Worm (Caenorhabditis elegans) whole organism, L4 larva: Measurements from ENCODE around the gene C24G6.8.
A peak's percentile ranks its signal among the peaks of the same experiment; 100 is the strongest.

Source experiments
- F37D6.2 ChIP-seq: sonication (generic microtip); optimal IDR thresholded peaks from 2 replicates; lab custom pipeline; 2016; ENCODE audit warnings: mild to moderate bottlenecking, missing genetic modification characterization, missing compliant biosample characterization
- T26A8.4 ChIP-seq: fragments of 200-800 bp; sonication (Bioruptor generic); IDR thresholded peaks from 2 replicates; pipeline ENCODE4 v1.3.6; 2022; ENCODE audit warnings: missing genetic modification characterization, missing compliant biosample characterization
- Y48G9A.11 ChIP-seq: fragments of 200-800 bp; sonication (Bioruptor generic); IDR thresholded peaks from 2 replicates; pipeline ENCODE4 v1.3.6; 2022; ENCODE audit warnings: missing genetic modification reagents, missing genetic modification characterization, missing compliant biosample characterization
- ceh-20 ChIP-seq: fragments of 200-800 bp; sonication (Bioruptor generic); IDR thresholded peaks from 2 replicates; pipeline ENCODE4 v1.3.6; 2022; ENCODE audit warnings: missing genetic modification reagents, missing genetic modification characterization, missing compliant biosample characterization
- ceh-62 ChIP-seq: sonication (generic microtip); optimal IDR thresholded peaks from 2 replicates; lab custom pipeline; 2017; ENCODE audit warnings: missing biosample characterization, missing genetic modification characterization
- ces-1 ChIP-seq: fragments of 150-350 bp; sonication (generic microtip); optimal IDR thresholded peaks from 4 replicates; lab custom pipeline; 2014; ENCODE audit warnings: missing biosample characterization, missing genetic modification reagents, missing genetic modification characterization
- daf-16 ChIP-seq, 3 experiments: sonication (generic microtip); optimal IDR thresholded peaks; 2 replicates each; lab custom pipeline; 2016 to 2017; ENCODE audit warnings: missing genetic modification characterization in 3 of 3, missing genetic modification reagents in 3 of 3, mild to moderate bottlenecking in 2 of 3, missing compliant biosample characterization in 2 of 3, missing biosample characterization in 1 of 3, moderate library complexity in 1 of 3
- daf-19 ChIP-seq: fragments of 200-800 bp; sonication (Bioruptor generic); conservative IDR thresholded peaks from 2 replicates; pipeline ENCODE4 v1.3.6; 2022; ENCODE audit warnings: missing genetic modification characterization, missing compliant biosample characterization
- daf-8 ChIP-seq: fragments of 200-800 bp; sonication (Bioruptor generic); IDR thresholded peaks from 2 replicates; pipeline ENCODE4 v1.3.6; 2022; ENCODE audit warnings: missing genetic modification characterization, missing compliant biosample characterization
- duxl-1 ChIP-seq: sonication (generic microtip); optimal IDR thresholded peaks from 2 replicates; lab custom pipeline; 2016; ENCODE audit warnings: mild to moderate bottlenecking, missing genetic modification characterization, moderate library complexity, missing compliant biosample characterization; ENCODE audit not compliant: poor library complexity
- egl-27 ChIP-seq: sonication (generic microtip); optimal IDR thresholded peaks from 3 replicates; lab custom pipeline; 2017; ENCODE audit warnings: missing biosample characterization, missing genetic modification reagents, missing genetic modification characterization
- egl-43 ChIP-seq: fragments of 200-800 bp; sonication (Bioruptor generic); IDR thresholded peaks from 2 replicates; pipeline ENCODE4 v1.3.6; 2022; ENCODE audit warnings: missing genetic modification reagents, missing genetic modification characterization, missing compliant biosample characterization
- fkh-10 ChIP-seq: fragments of 150-350 bp; optimal IDR thresholded peaks from 2 replicates; lab custom pipeline; 2014; ENCODE audit warnings: missing biosample characterization, missing genetic modification reagents, missing genetic modification characterization
- hif-1 ChIP-seq, 2 experiments: sonication (generic microtip); optimal IDR thresholded peaks; 2 replicates each; lab custom pipeline; 2016 to 2017; ENCODE audit warnings: missing compliant biosample characterization in 2 of 2, missing genetic modification characterization in 2 of 2, missing genetic modification reagents in 2 of 2, missing genotype in 2 of 2, mild to moderate bottlenecking in 1 of 2
- hmg-1.1 ChIP-seq: fragments of 200-800 bp; sonication (Bioruptor generic); IDR thresholded peaks from 2 replicates; pipeline ENCODE4 v1.3.6; 2022; ENCODE audit warnings: missing genetic modification reagents, missing genetic modification characterization, missing compliant biosample characterization
- lin-1 ChIP-seq: fragments of 200-800 bp; sonication (Bioruptor generic); IDR thresholded peaks from 2 replicates; pipeline ENCODE4 v1.3.6; 2022; ENCODE audit warnings: missing genetic modification reagents, missing genetic modification characterization, missing compliant biosample characterization
- lin-15B ChIP-seq: fragments of 150-350 bp; sonication (generic microtip); optimal IDR thresholded peaks from 3 replicates; lab custom pipeline; 2014; ENCODE audit warnings: missing biosample characterization, missing genetic modification characterization
- lsy-2 ChIP-seq, 2 experiments: fragments of 150-350 bp in 1 of 2; sonication (generic microtip) in 1 of 2; optimal IDR thresholded peaks; 2 replicates each; lab custom pipeline; 2014 to 2017; ENCODE audit warnings: missing biosample characterization in 2 of 2, missing genetic modification characterization in 2 of 2
- madf-9 ChIP-seq: fragments of 200-800 bp; sonication (Bioruptor generic); conservative IDR thresholded peaks from 2 replicates; pipeline ENCODE4 v1.3.6; 2022; ENCODE audit warnings: missing genetic modification reagents, missing genetic modification characterization, missing compliant biosample characterization
- mxl-3 ChIP-seq: fragments of 200-800 bp; sonication (Bioruptor generic); optimal IDR thresholded peaks from 2 replicates; lab custom pipeline; 2018; ENCODE audit warnings: mild to moderate bottlenecking, missing genetic modification characterization, missing compliant biosample characterization
- nhr-10 ChIP-seq: fragments of 150-350 bp; optimal IDR thresholded peaks from 2 replicates; lab custom pipeline; 2014; ENCODE audit warnings: missing biosample characterization, missing genetic modification characterization
- nhr-102 ChIP-seq: sonication (generic microtip); optimal IDR thresholded peaks from 2 replicates; lab custom pipeline; 2016; ENCODE audit warnings: mild to moderate bottlenecking, missing genetic modification characterization, moderate library complexity, missing compliant biosample characterization
- nhr-48 ChIP-seq: sonication (generic microtip); optimal IDR thresholded peaks from 2 replicates; lab custom pipeline; 2016; ENCODE audit warnings: mild to moderate bottlenecking, missing genetic modification characterization, missing compliant biosample characterization
- nhr-6 ChIP-seq: fragments of 150-350 bp; optimal IDR thresholded peaks from 2 replicates; lab custom pipeline; 2014; ENCODE audit warnings: missing biosample characterization, missing genetic modification characterization
- nhr-76 ChIP-seq: fragments of 150-350 bp; optimal IDR thresholded peaks from 2 replicates; lab custom pipeline; 2014; ENCODE audit warnings: missing biosample characterization, missing genetic modification characterization
- nhr-77 ChIP-seq: fragments of 150-350 bp; optimal IDR thresholded peaks from 2 replicates; lab custom pipeline; 2014; ENCODE audit warnings: missing biosample characterization, missing genetic modification characterization
- php-3 ChIP-seq: fragments of 200-800 bp; sonication (Bioruptor generic); IDR thresholded peaks from 2 replicates; pipeline ENCODE4 v1.3.6; 2022; ENCODE audit warnings: missing genetic modification reagents, missing genetic modification characterization, missing compliant biosample characterization
- pqm-1 ChIP-seq: sonication (generic microtip); optimal IDR thresholded peaks from 2 replicates; lab custom pipeline; 2017; ENCODE audit warnings: missing biosample characterization, missing genetic modification characterization
- rbr-2 ChIP-seq: sonication (generic microtip); optimal IDR thresholded peaks from 2 replicates; lab custom pipeline; 2016; ENCODE audit warnings: missing genotype, missing genetic modification characterization, missing compliant biosample characterization
- sdz-12 ChIP-seq: fragments of 200-800 bp; sonication (Bioruptor generic); optimal IDR thresholded peaks from 2 replicates; lab custom pipeline; 2018; ENCODE audit warnings: mild to moderate bottlenecking, missing genetic modification characterization, missing compliant biosample characterization
- snpc-1.2 ChIP-seq: fragments of 200-800 bp; sonication (Bioruptor generic); IDR thresholded peaks from 2 replicates; pipeline ENCODE4 v1.3.6; 2022; ENCODE audit warnings: missing genetic modification reagents, missing genetic modification characterization, missing compliant biosample characterization
- snpc-4 ChIP-seq: fragments of 150-350 bp; optimal IDR thresholded peaks from 2 replicates; lab custom pipeline; 2014; ENCODE audit warnings: missing biosample characterization, missing genetic modification characterization
- unc-130 ChIP-seq: sonication (generic microtip); optimal IDR thresholded peaks from 2 replicates; lab custom pipeline; 2016; ENCODE audit warnings: missing genetic modification reagents, missing genetic modification characterization, missing compliant biosample characterization
- zfp-2 ChIP-seq: sonication (generic microtip); optimal IDR thresholded peaks from 2 replicates; lab custom pipeline; 2016; ENCODE audit warnings: mild to moderate bottlenecking, missing genetic modification characterization, missing compliant biosample characterization
- zfp-3 ChIP-seq: fragments of 200-800 bp; sonication (Bioruptor generic); conservative IDR thresholded peaks from 2 replicates; pipeline ENCODE4 v1.3.6; 2022; ENCODE audit warnings: missing genetic modification reagents, missing genetic modification characterization, missing compliant biosample characterization

The C24G6.8 gene

DNA sequence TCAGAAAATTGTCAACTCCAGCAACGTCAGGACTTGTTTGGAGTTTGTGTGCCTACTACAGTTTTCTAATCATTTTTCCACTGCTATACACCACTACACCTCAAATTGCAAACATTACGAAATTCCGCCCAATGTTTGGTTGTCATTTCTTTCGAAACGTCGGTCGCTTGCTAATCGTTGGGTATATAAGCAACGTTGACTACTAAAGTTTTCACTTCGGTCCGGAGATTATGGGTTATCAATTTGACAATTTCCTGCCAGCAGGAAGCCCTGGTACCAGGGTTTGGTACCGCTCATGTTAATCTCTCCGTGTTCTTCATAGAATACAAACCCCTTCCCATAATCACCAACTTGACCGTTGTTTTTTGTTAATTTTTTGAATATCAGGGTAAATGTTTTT, 40.3 kb upstream of the C24G6.8 start (continued):
- peak; percentile 80 for TF ChIP-seq T26A8.4 (GFP tag; lab: Robert Waterston, UW)
- TF ChIP-seq ceh-20 = no peak
- no peak for TF ChIP-seq hmg-1.1 (GFP tag; lab: Robert Waterston, UW)
- peak; percentile 25 for TF ChIP-seq nhr-77 (tag; lab: Kevin White, UChicago)
- peak; percentile 55 for TF ChIP-seq nhr-48 (tag; lab: Kevin White, UChicago)
- no peak for TF ChIP-seq daf-8 (GFP tag; lab: Robert Waterston, UW)
- peak in 1 of 2 experiments; percentile 79 for TF ChIP-seq lsy-2 (tag; optimal IDR thresholded peaks at IDR 0.05; lab: Kevin White, UChicago)
- no peak for TF ChIP-seq Y48G9A.11 (GFP tag; lab: Robert Waterston, UW)
- no peak for TF ChIP-seq egl-27 (tag; lab: Kevin White, UChicago)
- TF ChIP-seq daf-19 (GFP tag; lab: Robert Waterston, UW) = 0 out of 2 replicates have a peak, but pooled peaks have one; percentile 56
- 0 out of 2 replicates have a peak, but pooled peaks have one; percentile 25 for TF ChIP-seq php-3 (GFP tag; lab: Robert Waterston, UW)
- TF ChIP-seq ces-1 (GFP tag; lab: Kevin White, UChicago) = no peak
- TF ChIP-seq nhr-10 = no peak
- TF ChIP-seq unc-130 (GFP tag; lab: Kevin White, UChicago) = no peak

- no peak for TF ChIP-seq nhr-102 (tag; lab: Kevin White, UChicago)
- no peak for TF ChIP-seq lin-1 (GFP tag; lab: Robert Waterston, UW)
- no peak for TF ChIP-seq mxl-3 (GFP tag; lab: Kevin White, UChicago)
- no peak for TF ChIP-seq snpc-4 (tag; lab: Kevin White, UChicago)
- TF ChIP-seq fkh-10 (GFP tag; lab: Kevin White, UChicago) = peak; percentile 76
- TF ChIP-seq zfp-3 (GFP tag; lab: Robert Waterston, UW) = no peak
Observed at ce11 chrV:5571691-5572090, 36.0 kb upstream of the C24G6.8 start.

- TF ChIP-seq duxl-1 (tag; lab: Kevin White, UChicago) = no peak
- no peak for TF ChIP-seq pqm-1 (tag; lab: Kevin White, UChicago)
- no peak for TF ChIP-seq lin-15B (tag; lab: Kevin White, UChicago)
- TF ChIP-seq nhr-48 (tag; lab: Kevin White, UChicago) = no peak
- no peak for TF ChIP-seq sdz-12 (GFP tag; lab: Kevin White, UChicago)
- TF ChIP-seq mxl-3 (GFP tag; lab: Kevin White, UChicago) = no peak
- TF ChIP-seq fkh-10 (GFP tag; lab: Kevin White, UChicago) = peak; percentile 63
Observed at ce11 chrV:5570433-5570832, 34.8 kb upstream of the C24G6.8 start, which contains the start of gene glb-6. TSS of gene glb-6 (minus strand) at chrV:5570533.

DNA sequence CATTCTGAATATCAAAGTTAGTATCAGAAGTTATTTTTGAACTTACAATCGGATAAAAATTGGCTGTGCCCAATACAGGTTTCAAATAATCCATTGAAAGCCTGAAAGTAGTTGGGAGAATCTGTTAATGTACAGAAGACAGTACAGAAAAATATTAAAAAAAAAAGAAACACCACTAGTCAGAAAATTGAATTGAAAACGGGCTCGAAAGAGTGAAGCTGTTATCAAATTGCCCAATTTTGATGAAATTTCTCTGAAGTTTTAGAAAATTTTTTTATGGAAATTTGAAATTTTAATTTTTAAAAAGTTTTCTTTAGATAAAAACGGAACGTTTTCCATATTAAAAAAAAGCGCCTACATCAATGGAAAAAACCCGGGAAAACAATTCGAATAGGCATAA, 31.4 kb upstream of the C24G6.8 start, which contains the start of gene C18C4.7:
C18C4.7 (minus strand) TSS at position 101 of the 400 bp plus-strand sequence.
- TF ChIP-seq duxl-1 (tag; lab: Kevin White, UChicago) (no peak), hif-1 (tag; optimal IDR thresholded peaks at IDR 0.05; lab: Kevin White, UChicago) (no peak), nhr-6 (no peak), zfp-2 (tag; lab: Kevin White, UChicago) (no peak), madf-9 (GFP tag; lab: Robert Waterston, UW) (no peak), Y48G9A.11 (GFP tag; lab: Robert Waterston, UW) (no peak), zfp-3 (GFP tag; lab: Robert Waterston, UW) (no peak), rbr-2 (tag; lab: Kevin White, UChicago) (no peak), nhr-76 (tag; lab: Kevin White, UChicago) (no peak), daf-16 (GFP tag; optimal IDR thresholded peaks at IDR 0.05; lab: Kevin White, UChicago) (no peak), daf-16 (tag; optimal IDR thresholded peaks at IDR 0.05; lab: Kevin White, UChicago) (no peak), snpc-1.2 (GFP tag; lab: Robert Waterston, UW) (no peak), T26A8.4 (GFP tag; lab: Robert Waterston, UW) (no peak), egl-43 (GFP tag; lab: Robert Waterston, UW) (no peak), ceh-62 (no peak), F37D6.2 (no peak)
